Fruit fly (Drosophila melanogaster): ENCODE data around the gene CG31668.

CG31668 gene

dm6 chr2L:2162281-2162680 lies 43.7 kb downstream of the CG31668 start (continued):
- TF ChIP-seq Neu2 (GFP tag; optimal IDR thresholded peaks at IDR 0.05; ENCODE audit: borderline replicate concordance) (no peak), crol (GFP tag; IDR thresholded peaks at IDR 0.05) (peak; percentile 90), cwo (GFP tag; optimal IDR thresholded peaks at IDR 0.05) (no peak), fru (optimal IDR thresholded peaks at IDR 0.05) (no peak), CG10979 (tag; optimal IDR thresholded peaks at IDR 0.05) (no peak), Scr (GFP tag; IDR thresholded peaks at IDR 0.05; ENCODE audit: partially characterized antibody) (peak; percentile 13; the same call in 1 of the 2 replicates), zen2 (GFP tag; IDR thresholded peaks at IDR 0.05; ENCODE audit: partially characterized antibody) (0 out of 3 replicates have a peak, but pooled peaks have one; percentile 26), CG10462 (GFP tag; optimal IDR thresholded peaks at IDR 0.05) (no peak), ato (GFP tag; IDR thresholded peaks at IDR 0.05; ENCODE audit: partially characterized antibody) (no peak), ci (GFP tag; IDR thresholded peaks at IDR 0.05) (peak; percentile 32; the same call in 1 of the 3 replicates), CG12659 (GFP tag; optimal IDR thresholded peaks at IDR 0.05) (no peak), CG12071 (GFP tag; optimal IDR thresholded peaks at IDR 0.05) (no peak), CG8089 (GFP tag; optimal IDR thresholded peaks at IDR 0.05) (no peak), CG11504 (tag; optimal IDR thresholded peaks at IDR 0.05) (no peak), Side (GFP tag; optimal IDR thresholded peaks at IDR 0.05) (no peak), CG7987 (GFP tag; optimal IDR thresholded peaks at IDR 0.05) (no peak), CG11247 (GFP tag; IDR thresholded peaks at IDR 0.05) (no peak), CG3847 (GFP tag; IDR thresholded peaks at IDR 0.05) (no peak), Eip74EF (GFP tag; optimal IDR thresholded peaks at IDR 0.05) (peak in 1 of 2 experiments; percentile 22), exex (tag; optimal IDR thresholded peaks at IDR 0.05) (no peak), CG11093 (GFP tag; IDR thresholded peaks at IDR 0.05) (no peak), CG42726 (GFP tag; IDR thresholded peaks at IDR 0.05; ENCODE audit: partially characterized antibody) (0 out of 2 replicates have a peak, but pooled peaks have one; percentile 34), fd3F (GFP tag; optimal IDR thresholded peaks at IDR 0.05) (no peak), CG2875 (GFP tag; optimal IDR thresholded peaks at IDR 0.05) (no peak), ranshi (GFP tag; IDR thresholded peaks at IDR 0.05) (0 out of 2 replicates have a peak, but pooled peaks have one; percentile 1), luna (GFP tag; optimal IDR thresholded peaks at IDR 0.05) (no peak), ap (GFP tag; IDR thresholded peaks at IDR 0.05) (no peak), seq (GFP tag; IDR thresholded peaks at IDR 0.05) (no peak), CG16863 (GFP tag; optimal IDR thresholded peaks at IDR 0.05) (no peak), dimm (GFP tag; IDR thresholded peaks at IDR 0.05) (no peak), ash1 (GFP tag; optimal IDR thresholded peaks at IDR 0.05) (no peak), CG33213 (GFP tag; optimal IDR thresholded peaks at IDR 0.05) (no peak), z (GFP tag; IDR thresholded peaks at IDR 0.05) (peak; percentile 49; the same call in 1 of the 3 replicates), CG43689 (GFP tag; IDR thresholded peaks at IDR 0.05) (no peak), Six4 (GFP tag; optimal IDR thresholded peaks at IDR 0.05) (no peak), Ravus (GFP tag; IDR thresholded peaks at IDR 0.05) (no peak), Adf1 (GFP tag; IDR thresholded peaks at IDR 0.05) (peak; percentile 43), croc (GFP tag; conservative IDR thresholded peaks at IDR 0.05) (no peak), CG15073 (GFP tag; optimal IDR thresholded peaks at IDR 0.05) (no peak), CG4854 (GFP tag; optimal IDR thresholded peaks at IDR 0.05) (no peak), CG2889 (GFP tag; IDR thresholded peaks at IDR 0.05) (no peak), CG2199 (GFP tag; IDR thresholded peaks at IDR 0.05) (peak; percentile 59; the same call in 2 of the 3 replicates), mam (GFP tag; optimal IDR thresholded peaks at IDR 0.05) (no peak), CG10543 (GFP tag; optimal IDR thresholded peaks at IDR 0.05) (peak; percentile 48), hth (optimal IDR thresholded peaks at IDR 0.05) (no peak), CG7556 (GFP tag; optimal IDR thresholded peaks at IDR 0.05) (no peak)
